Fruit fly (Drosophila melanogaster): ENCODE results near the gene CG43759.

DNA sequence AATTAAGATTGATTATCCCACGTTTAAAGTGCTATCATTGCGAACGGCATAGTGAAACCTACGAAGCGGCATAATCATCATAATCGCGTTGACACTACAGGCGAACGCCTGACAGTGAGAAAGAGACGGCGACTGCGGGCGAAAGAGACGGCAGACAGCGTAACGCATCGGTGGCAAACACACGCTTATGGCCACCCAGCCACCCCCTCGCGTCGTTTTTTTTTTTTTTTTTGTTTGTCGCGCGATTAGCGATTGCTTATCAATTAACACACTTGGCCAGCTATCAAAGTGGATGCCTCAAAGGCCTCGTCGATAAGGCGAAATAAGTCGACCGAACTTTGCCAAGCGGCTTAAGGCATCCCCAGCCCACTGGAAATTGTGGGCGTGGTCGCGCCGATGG lies 143.7 kb downstream of the CG43759 start:
- no peak for TF ChIP-seq CTCF (optimal IDR thresholded peaks at IDR 0.05)
- no peak for TF ChIP-seq CG8478 (optimal IDR thresholded peaks at IDR 0.05)

Data from S2 (cell line).